Worm (Caenorhabditis elegans): ENCODE results near the gene irld-2.
"Not testable (repeated sequence)": the region's sequence is repeated elsewhere in the genome, so short reads cannot be mapped to it uniquely, and the experiment has no call there.

The irld-2 gene

DNA sequence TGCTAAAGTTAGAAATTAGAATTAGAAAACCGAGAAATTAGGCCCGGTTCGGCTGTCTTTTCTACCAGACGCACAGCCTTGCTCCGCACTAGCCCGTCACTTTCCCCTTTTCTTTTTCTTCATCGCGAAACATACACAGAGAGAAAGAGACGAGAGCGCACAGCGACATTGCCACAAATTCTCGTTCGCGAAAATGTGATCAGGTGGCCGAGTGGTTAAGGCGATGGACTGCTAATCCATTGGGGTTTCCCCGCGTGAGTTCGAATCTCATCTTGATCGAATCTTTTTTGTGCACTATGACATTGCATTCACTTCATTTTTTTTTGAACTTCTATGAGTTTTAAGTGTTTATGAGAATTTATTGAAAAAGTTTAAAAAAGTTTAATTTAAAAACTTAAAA, 47.6 kb upstream of the irld-2 start (continued):
- TF ChIP-seq lsy-2 (tag; optimal IDR thresholded peaks at IDR 0.05), result no peak
- no peak for TF ChIP-seq skn-1 (tag; optimal IDR thresholded peaks at IDR 0.05)
- TF ChIP-seq unc-62 (GFP tag; optimal IDR thresholded peaks at IDR 0.05), result no peak
- peak; percentile 45 for TF ChIP-seq unc-55 (GFP tag; optimal IDR thresholded peaks at IDR 0.05)
- peak; percentile 51 for TF ChIP-seq nhr-21 (tag; optimal IDR thresholded peaks at IDR 0.05)
- TF ChIP-seq elt-3 (tag; optimal IDR thresholded peaks at IDR 0.05), result no peak
- TF ChIP-seq mab-5 (tag; optimal IDR thresholded peaks at IDR 0.05), result no peak
- no peak for TF ChIP-seq nhr-12 (tag; optimal IDR thresholded peaks at IDR 0.05)
- TF ChIP-seq ama-1 (optimal IDR thresholded peaks at IDR 0.05), result no peak
- TF ChIP-seq nhr-10 (tag; optimal IDR thresholded peaks at IDR 0.05), result no peak
- TF ChIP-seq peb-1 (tag; optimal IDR thresholded peaks at IDR 0.05), result no peak
- TF ChIP-seq lin-39 (tag; optimal IDR thresholded peaks at IDR 0.05), result no peak
- no peak for TF ChIP-seq ztf-1 (GFP tag; conservative IDR thresholded peaks at IDR 0.05)
- TF ChIP-seq ztf-4 (tag; optimal IDR thresholded peaks at IDR 0.05), result no peak
- no peak for TF ChIP-seq aly-2 (tag; optimal IDR thresholded peaks at IDR 0.05)

DNA sequence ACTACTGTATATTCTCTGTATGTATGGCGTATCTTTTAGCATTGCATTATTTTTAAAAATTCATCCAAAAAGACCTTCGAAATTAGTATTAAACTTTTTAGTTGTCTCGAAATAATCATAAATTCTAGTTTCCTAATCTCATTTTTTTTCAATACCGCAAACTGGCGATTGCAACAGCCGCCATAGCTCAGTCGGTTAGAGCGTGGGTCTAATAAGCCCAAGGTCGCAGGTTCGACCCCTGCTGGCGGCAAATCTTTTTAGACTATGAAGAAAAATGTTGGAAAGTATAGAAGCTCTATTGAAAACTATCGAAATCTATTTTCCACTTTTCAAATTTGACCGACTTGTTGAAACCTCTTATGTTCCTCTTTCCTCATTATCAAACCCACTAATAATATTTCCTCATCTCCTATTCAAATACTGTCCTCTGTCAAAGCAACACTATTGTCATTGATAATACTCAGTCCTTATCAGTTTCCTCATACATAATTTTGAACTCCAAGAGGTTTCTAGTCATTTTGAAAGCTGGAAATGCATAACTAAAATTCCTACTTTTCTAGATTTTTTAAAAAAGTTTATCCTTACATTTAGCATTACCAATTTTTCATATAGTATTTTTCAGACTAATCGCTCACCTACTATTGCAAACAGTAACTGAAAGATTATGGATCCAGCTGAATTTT, 41.1 kb upstream of the irld-2 start, which contains the start of gene jmjd-3.3:
Gene jmjd-3.3 (plus strand): TSS at position 633 of the 683 bp plus-strand sequence.
- TF ChIP-seq crh-2 (tag; optimal IDR thresholded peaks at IDR 0.05), result no peak
- no peak for TF ChIP-seq Y55F3AM.14 (GFP tag; optimal IDR thresholded peaks at IDR 0.05)
- no peak for TF ChIP-seq alr-1 (tag; optimal IDR thresholded peaks at IDR 0.05)
- TF ChIP-seq sem-4 (tag; optimal IDR thresholded peaks at IDR 0.05), result no peak
- no peak for TF ChIP-seq ama-1 (optimal IDR thresholded peaks at IDR 0.05)
- no peak for TF ChIP-seq F13H6.1 (tag; optimal IDR thresholded peaks at IDR 0.05)
- no peak for TF ChIP-seq lin-11 (tag; optimal IDR thresholded peaks at IDR 0.05)
- TF ChIP-seq ztf-4 (tag; optimal IDR thresholded peaks at IDR 0.05), result no peak
- no peak for TF ChIP-seq unc-55 (GFP tag; optimal IDR thresholded peaks at IDR 0.05)

ce11 chrX:13435116-13435515, 40.2 kb upstream of the irld-2 start:
- TF ChIP-seq Y55F3AM.14 (GFP tag; optimal IDR thresholded peaks at IDR 0.05) (no peak), lin-39 (tag; optimal IDR thresholded peaks at IDR 0.05) (no peak), aly-2 (tag; optimal IDR thresholded peaks at IDR 0.05) (no peak), nhr-25 (tag; optimal IDR thresholded peaks at IDR 0.05) (no peak), ztf-1 (GFP tag; conservative IDR thresholded peaks at IDR 0.05) (no peak)

DNA sequence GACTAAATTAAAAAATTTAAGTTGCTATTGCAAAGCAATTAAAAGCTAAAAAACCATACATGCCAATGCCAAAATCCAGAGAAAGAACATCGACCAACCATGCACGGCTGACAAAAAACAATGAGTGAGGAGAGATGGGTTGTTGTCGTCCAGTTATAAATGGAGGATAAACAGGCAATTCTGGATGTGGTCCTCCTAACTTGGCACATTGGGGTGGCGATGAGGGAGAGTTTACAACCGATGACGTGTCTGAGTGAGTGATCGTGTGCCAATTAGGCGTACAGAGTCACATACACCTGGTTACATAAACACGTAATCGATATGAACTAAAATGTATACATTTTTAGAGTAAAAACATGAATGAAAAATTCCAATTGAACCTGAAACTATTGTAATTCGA, 36.5 kb upstream of the irld-2 start, which contains the start of gene C29F7.10:
Gene C29F7.10 (minus strand): TSS at position 101 of the 400 bp plus-strand sequence.
- TF ChIP-seq nhr-11, R02D3.7, nhr-129 (tag; optimal IDR thresholded peaks at IDR 0.05): not testable (repeated sequence)

ce11 chrX:13428755-13429154, 33.9 kb upstream of the irld-2 start, which contains the start of gene fkh-4:
Gene fkh-4 (minus strand): TSS chrX:13428855.
- TF ChIP-seq egl-27, R02D3.7, nhr-6 (tag; optimal IDR thresholded peaks at IDR 0.05): not testable (repeated sequence)

ce11 chrX:13423340-13423739, 28.5 kb upstream of the irld-2 start, which contains the start of gene fkh-3:
Gene fkh-3 (minus strand): TSS chrX:13423440.
- no peak for TF ChIP-seq unc-39 (tag; optimal IDR thresholded peaks at IDR 0.05)

DNA sequence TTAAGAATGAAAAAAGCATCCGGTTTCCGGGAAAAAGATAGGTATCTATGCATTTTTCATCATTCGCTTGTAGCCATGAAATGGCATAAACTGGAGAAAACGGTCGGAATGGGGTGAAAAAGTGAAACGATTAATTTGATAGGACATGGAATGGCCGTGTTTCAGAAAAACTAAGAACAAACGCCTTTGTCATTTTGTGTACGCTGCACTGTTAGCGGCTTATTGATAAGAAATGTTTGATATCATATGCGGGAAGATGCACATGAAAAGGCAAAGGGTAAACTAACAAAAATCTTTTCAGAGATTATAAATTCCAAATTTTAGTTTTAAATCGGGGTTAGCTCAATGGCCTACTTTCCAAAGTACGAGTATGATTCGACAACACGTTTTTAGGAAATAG, 26.2 kb upstream of the irld-2 start:
- TF ChIP-seq lsy-2 (tag; optimal IDR thresholded peaks at IDR 0.05) (no peak), ceh-16 (tag; optimal IDR thresholded peaks at IDR 0.05) (no peak), unc-55 (GFP tag; optimal IDR thresholded peaks at IDR 0.05) (no peak), sma-9 (GFP tag; optimal IDR thresholded peaks at IDR 0.05) (peak; percentile 14), sma-9 (tag; optimal IDR thresholded peaks at IDR 0.05) (no peak), sma-3 (GFP tag; optimal IDR thresholded peaks at IDR 0.05) (no peak), nhr-12 (tag; optimal IDR thresholded peaks at IDR 0.05) (no peak), fos-1 (tag; optimal IDR thresholded peaks at IDR 0.05) (peak; percentile 77), nhr-23 (tag; optimal IDR thresholded peaks at IDR 0.05) (no peak), nhr-25 (tag; optimal IDR thresholded peaks at IDR 0.05) (no peak), ztf-4 (tag; optimal IDR thresholded peaks at IDR 0.05) (no peak), alr-1 (tag; optimal IDR thresholded peaks at IDR 0.05) (no peak), lin-11 (tag; optimal IDR thresholded peaks at IDR 0.05) (no peak), nhr-77 (tag; optimal IDR thresholded peaks at IDR 0.05) (no peak), elt-1 (tag; optimal IDR thresholded peaks at IDR 0.05) (no peak), egl-27 (tag; optimal IDR thresholded peaks at IDR 0.05) (no peak), peb-1 (tag; optimal IDR thresholded peaks at IDR 0.05) (no peak)

Data from whole organism, L2 larva.